Fruit fly (Drosophila melanogaster): ENCODE results near the gene MFS3.
A peak's percentile ranks its signal among the peaks of the same experiment; 100 is the strongest.

The MFS3 gene

dm6 chr2L:1183799-1184198 lies 40.8 kb downstream of the MFS3 start, which contains the start of the genes CG5126 and Tgt:
Gene CG5126, minus strand, starts transcription at chr2L:1184020.
Gene Tgt, plus strand, starts transcription at chr2L:1184065.
- TF ChIP-seq Antp (GFP tag; optimal IDR thresholded peaks at IDR 0.05) (no peak), CG31365 (tag; optimal IDR thresholded peaks at IDR 0.05) (no peak), CG34422 (GFP tag; IDR thresholded peaks at IDR 0.05) (peak; percentile 65; the same call in 1 of the 3 replicates), CG12299 (tag; optimal IDR thresholded peaks at IDR 0.05) (no peak), danr (GFP tag; IDR thresholded peaks at IDR 0.05) (no peak), E2f2 (GFP tag; IDR thresholded peaks at IDR 0.05) (peak; percentile 70), CG13287 (GFP tag; IDR thresholded peaks at IDR 0.05; ENCODE audit: partially characterized antibody) (peak; percentile 79), Gsc (GFP tag; IDR thresholded peaks at IDR 0.05) (no peak), CG30020 (tag; optimal IDR thresholded peaks at IDR 0.05) (no peak), Dp (GFP tag; optimal IDR thresholded peaks at IDR 0.05) (peak; percentile 66), chinmo (GFP tag; IDR thresholded peaks at IDR 0.05; ENCODE audit: partially characterized antibody) (peak; percentile 87; the same call in 2 of the 4 replicates), Fer1 (GFP tag; optimal IDR thresholded peaks at IDR 0.05) (peak; percentile 8), Asciz (GFP tag; optimal IDR thresholded peaks at IDR 0.05) (no peak), CG16813 (GFP tag; IDR thresholded peaks at IDR 0.05; ENCODE audit: partially characterized antibody) (peak; percentile 33; the same call in 2 of the 3 replicates), CTCF (GFP tag; optimal IDR thresholded peaks at IDR 0.05) (peak; percentile 86), ato (GFP tag; IDR thresholded peaks at IDR 0.05; ENCODE audit: partially characterized antibody) (peak; percentile 5; the same call in 1 of the 2 replicates), CG15514 (GFP tag; optimal IDR thresholded peaks at IDR 0.05) (peak; percentile 79), CG2116 (GFP tag; optimal IDR thresholded peaks at IDR 0.05) (peak; percentile 68), stwl (tag; optimal IDR thresholded peaks at IDR 0.05) (peak; percentile 31), CG7987 (GFP tag; optimal IDR thresholded peaks at IDR 0.05) (no peak), CG14441 (GFP tag; IDR thresholded peaks at IDR 0.05) (no peak), corto (GFP tag; optimal IDR thresholded peaks at IDR 0.05) (no peak), Scr (GFP tag; IDR thresholded peaks at IDR 0.05; ENCODE audit: partially characterized antibody) (peak; percentile 59), sna (GFP tag; IDR thresholded peaks at IDR 0.05; ENCODE audit: partially characterized antibody) (peak; percentile 44; the same call in 1 of the 2 replicates), BEAF-32 (GFP tag; optimal IDR thresholded peaks at IDR 0.05) (peak; percentile 70), Stat92E (GFP tag; optimal IDR thresholded peaks at IDR 0.05) (no peak), knrl (GFP tag; IDR thresholded peaks at IDR 0.05; ENCODE audit: partially characterized antibody) (peak; percentile 43; the same call in 2 of the 3 replicates), CG4820 (GFP tag; optimal IDR thresholded peaks at IDR 0.05) (no peak), CG31388 (GFP tag; optimal IDR thresholded peaks at IDR 0.05) (no peak), al (GFP tag; IDR thresholded peaks at IDR 0.05) (no peak), vnd (GFP tag; IDR thresholded peaks at IDR 0.05; ENCODE audit: partially characterized antibody) (0 out of 3 replicates have a peak, but pooled peaks have one; percentile 35), HmgZ (tag; optimal IDR thresholded peaks at IDR 0.05) (peak; percentile 26), vvl (GFP tag; IDR thresholded peaks at IDR 0.05) (no peak), CG15011 (GFP tag; optimal IDR thresholded peaks at IDR 0.05) (no peak), CG10979 (tag; optimal IDR thresholded peaks at IDR 0.05) (peak; percentile 54), Sin3A (optimal IDR thresholded peaks at IDR 0.05) (peak; percentile 5), gfzf (GFP tag; optimal IDR thresholded peaks at IDR 0.05) (peak; percentile 80), CG14710 (tag; optimal IDR thresholded peaks at IDR 0.05) (peak; percentile 8), CG14667 (GFP tag; IDR thresholded peaks at IDR 0.05) (no peak), gsb-n (tag; optimal IDR thresholded peaks at IDR 0.05) (no peak), zfh2 (GFP tag; optimal IDR thresholded peaks at IDR 0.05) (no peak), ftz-f1 (GFP tag; optimal IDR thresholded peaks at IDR 0.05) (peak; percentile 63), CG7963 (GFP tag; IDR thresholded peaks at IDR 0.05; ENCODE audit: partially characterized antibody) (peak; percentile 47; the same call in 2 of the 3 replicates), dan (GFP tag; IDR thresholded peaks at IDR 0.05) (no peak), Hey (tag; optimal IDR thresholded peaks at IDR 0.05) (peak; percentile 24), Myb (GFP tag; optimal IDR thresholded peaks at IDR 0.05) (peak; percentile 50), amos (GFP tag; IDR thresholded peaks at IDR 0.05; ENCODE audit: partially characterized antibody) (peak; percentile 67; the same call in 1 of the 2 replicates), CG2199 (GFP tag; IDR thresholded peaks at IDR 0.05) (no peak), CG5245 (GFP tag; optimal IDR thresholded peaks at IDR 0.05) (no peak), MBD-R2 (GFP tag; IDR thresholded peaks at IDR 0.05) (peak; percentile 89)
